Fruit fly (Drosophila melanogaster): ENCODE results near the gene CHKov2.

The CHKov2 gene

DNA sequence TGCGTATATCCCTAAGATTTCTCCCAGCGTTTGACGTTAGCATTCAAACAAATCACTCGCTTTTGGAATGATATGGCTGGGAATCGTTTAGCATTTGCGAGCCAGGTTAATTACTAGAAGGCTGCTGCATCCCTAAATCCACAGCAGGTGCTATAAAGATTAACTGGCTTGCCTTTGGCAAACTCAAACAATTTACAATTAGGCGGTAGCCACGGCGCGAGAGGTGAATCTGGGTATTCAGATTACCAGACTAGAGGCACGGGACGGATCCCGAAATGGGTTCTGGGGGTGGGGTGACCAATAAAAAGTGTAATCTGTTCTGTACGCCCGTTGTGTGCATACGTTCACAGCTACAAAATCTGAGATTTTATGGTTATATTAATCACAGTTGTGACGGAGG lies 49.8 kb downstream of the CHKov2 start, which contains the start of gene CG11892 (continued):
- TF ChIP-seq cg (GFP tag; optimal IDR thresholded peaks at IDR 0.05): no peak
- TF ChIP-seq HHEX (GFP tag; optimal IDR thresholded peaks at IDR 0.05): peak; percentile 64
- TF ChIP-seq Ets65A (GFP tag): peak; percentile 88
- peak; percentile 56 for TF ChIP-seq CG1603 (tag; optimal IDR thresholded peaks at IDR 0.05)
- peak; percentile 31 for TF ChIP-seq CG15011 (GFP tag; optimal IDR thresholded peaks at IDR 0.05)
- peak; percentile 21; the same call in 1 of the 2 replicates for TF ChIP-seq Atf6 (GFP tag; IDR thresholded peaks at IDR 0.05)
- TF ChIP-seq CG8290 (GFP tag; optimal IDR thresholded peaks at IDR 0.05): no peak
- peak in 1 of 2 experiments; percentile 93 for TF ChIP-seq CG8290 (tag; optimal IDR thresholded peaks at IDR 0.05)
- TF ChIP-seq CG15269 (tag; optimal IDR thresholded peaks at IDR 0.05): peak; percentile 60
- TF ChIP-seq zf30C (GFP tag; optimal IDR thresholded peaks at IDR 0.05): no peak
- TF ChIP-seq CG15696 (tag; optimal IDR thresholded peaks at IDR 0.05): no peak
- peak; percentile 52 for TF ChIP-seq CG13424 (tag; optimal IDR thresholded peaks at IDR 0.05)
- TF ChIP-seq CG17359 (tag; optimal IDR thresholded peaks at IDR 0.05): peak; percentile 60
- TF ChIP-seq Fer3 (tag; optimal IDR thresholded peaks at IDR 0.05): peak; percentile 56
- peak; percentile 54 for TF ChIP-seq cwo (GFP tag; optimal IDR thresholded peaks at IDR 0.05)
- peak; percentile 6 for TF ChIP-seq CG8359 (GFP tag; optimal IDR thresholded peaks at IDR 0.05; ENCODE audit: borderline replicate concordance)
- TF ChIP-seq Optix (GFP tag; IDR thresholded peaks at IDR 0.05): no peak
- peak; percentile 42 for TF ChIP-seq CG3407 (GFP tag; optimal IDR thresholded peaks at IDR 0.05)
- TF ChIP-seq CG13894 (tag; optimal IDR thresholded peaks at IDR 0.05): peak; percentile 68
- TF ChIP-seq psq (GFP tag; optimal IDR thresholded peaks at IDR 0.05): no peak
- peak; percentile 72 for TF ChIP-seq CG10543 (GFP tag; optimal IDR thresholded peaks at IDR 0.05)
- TF ChIP-seq sug (tag; optimal IDR thresholded peaks at IDR 0.05): peak; percentile 48
- TF ChIP-seq gce (GFP tag; IDR thresholded peaks at IDR 0.05): no peak
- TF ChIP-seq ap (GFP tag; IDR thresholded peaks at IDR 0.05): no peak
- peak; percentile 17 for TF ChIP-seq Sox100B (GFP tag; optimal IDR thresholded peaks at IDR 0.05)
- TF ChIP-seq CG6765 (GFP tag; optimal IDR thresholded peaks at IDR 0.05): peak; percentile 30
- peak; percentile 44 for TF ChIP-seq CG17385 (GFP tag; optimal IDR thresholded peaks at IDR 0.05)
- TF ChIP-seq CG30403 (GFP tag; optimal IDR thresholded peaks at IDR 0.05): no peak
- TF ChIP-seq C15 (GFP tag; IDR thresholded peaks at IDR 0.05): 0 out of 3 replicates have a peak, but pooled peaks have one; percentile 32
- TF ChIP-seq gem (tag; optimal IDR thresholded peaks at IDR 0.05): peak; percentile 53
- TF ChIP-seq ATbp (GFP tag; optimal IDR thresholded peaks at IDR 0.05): peak; percentile 82
- TF ChIP-seq salm (tag; optimal IDR thresholded peaks at IDR 0.05): peak; percentile 16
- TF ChIP-seq Fer1 (GFP tag; optimal IDR thresholded peaks at IDR 0.05): peak; percentile 74

DNA sequence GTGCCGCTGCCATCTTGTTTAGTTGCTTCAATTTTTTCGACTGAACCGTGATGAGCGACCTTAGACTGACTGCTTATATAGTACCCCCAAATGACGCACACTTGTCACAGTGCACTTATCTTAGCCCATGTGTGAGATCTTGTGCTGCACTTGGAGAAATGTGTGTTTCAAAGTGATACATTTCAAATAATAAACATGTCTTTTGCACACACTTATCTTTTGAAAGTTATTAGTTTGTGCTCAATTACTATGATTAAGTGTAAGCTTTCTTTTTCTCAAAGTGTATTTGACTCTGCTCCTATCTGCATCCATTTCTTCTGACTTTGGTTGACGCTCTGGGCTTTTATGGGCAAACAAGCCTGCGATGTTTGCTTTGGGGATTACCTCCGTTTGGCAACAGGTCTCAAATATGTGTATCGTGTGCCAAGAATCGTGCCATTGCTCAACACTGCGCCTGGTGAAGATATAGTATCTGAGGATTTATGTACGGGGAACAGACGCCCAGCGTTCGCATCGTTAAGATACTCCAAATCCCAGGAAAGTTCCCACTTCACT lies 51.1 kb downstream of the CHKov2 start, which contains the start of gene CG10514:
CG10514 (minus strand) TSS at position 51 of the 555 bp plus-strand sequence.
- TF ChIP-seq en (GFP tag; optimal IDR thresholded peaks at IDR 0.05): no peak
- no peak for TF ChIP-seq CG4282 (GFP tag; optimal IDR thresholded peaks at IDR 0.05)
- no peak for TF ChIP-seq Hmx (GFP tag; optimal IDR thresholded peaks at IDR 0.05)
- peak; percentile 51 for TF ChIP-seq Med (GFP tag)
- peak; percentile 24 for TF ChIP-seq lab (GFP tag; optimal IDR thresholded peaks at IDR 0.05)
- TF ChIP-seq CG9797 (GFP tag; optimal IDR thresholded peaks at IDR 0.05): no peak
- TF ChIP-seq MTF-1 (GFP tag; optimal IDR thresholded peaks at IDR 0.05; ENCODE audit: borderline replicate concordance): peak; percentile 60
- TF ChIP-seq CG1647 (GFP tag; optimal IDR thresholded peaks at IDR 0.05): no peak
- TF ChIP-seq Tbp (GFP tag; optimal IDR thresholded peaks at IDR 0.05): no peak
- TF ChIP-seq Meics (GFP tag; optimal IDR thresholded peaks at IDR 0.05): no peak
- no peak for TF ChIP-seq sisA (GFP tag; IDR thresholded peaks at IDR 0.05)
- peak; percentile 25 for TF ChIP-seq CG18599 (GFP tag; optimal IDR thresholded peaks at IDR 0.05)
- TF ChIP-seq lov (optimal IDR thresholded peaks at IDR 0.05): no peak
- TF ChIP-seq lov (GFP tag; IDR thresholded peaks at IDR 0.05): no peak
- TF ChIP-seq Abd-B (GFP tag; optimal IDR thresholded peaks at IDR 0.05): no peak
- no peak for TF ChIP-seq CrebB (tag; optimal IDR thresholded peaks at IDR 0.05)
- TF ChIP-seq Asciz (GFP tag; optimal IDR thresholded peaks at IDR 0.05): peak; percentile 6
- TF ChIP-seq nau (GFP tag; optimal IDR thresholded peaks at IDR 0.05): no peak
- no peak for TF ChIP-seq fru (optimal IDR thresholded peaks at IDR 0.05)

Measured in whole organism, embryonic.